Fruit fly (Drosophila melanogaster) whole organism, wandering third instar larva: ENCODE data around the gene CG17982.

ENCODE experiments used
- Abd-B ChIP-seq: fragments of >200 bp; optimal IDR thresholded peaks from 2 replicates; lab custom pipeline; 2017; ENCODE audit warnings: missing biosample characterization, missing genetic modification characterization
- CG32264 ChIP-seq: fragments of 200-800 bp; sonication (Bioruptor generic); optimal IDR thresholded peaks from 2 replicates; lab custom pipeline; 2016; ENCODE audit warnings: missing biosample characterization, missing genetic modification characterization
- CG9705 ChIP-seq: fragments of 200-800 bp; sonication (Bioruptor generic); optimal IDR thresholded peaks from 2 replicates; lab custom pipeline; 2018; ENCODE audit warnings: missing biosample characterization, mild to moderate bottlenecking, missing genetic modification characterization
- GATAd ChIP-seq: sonication (Bioruptor generic); optimal IDR thresholded peaks from 2 replicates; lab custom pipeline; 2016; ENCODE audit warnings: missing biosample characterization, missing genetic modification characterization
- Hr78 ChIP-seq: fragments of >200 bp; optimal IDR thresholded peaks from 2 replicates; lab custom pipeline; 2017; ENCODE audit warnings: missing biosample characterization, missing genetic modification characterization
- Hr83 ChIP-seq: fragments of 200-300 bp; sonication (Bioruptor generic); optimal IDR thresholded peaks from 2 replicates; lab custom pipeline; 2016; ENCODE audit warnings: missing biosample characterization, mild to moderate bottlenecking, missing genetic modification characterization, moderate library complexity; ENCODE audit not compliant: poor library complexity, severe bottlenecking
- OdsH ChIP-seq: fragments of 200-800 bp; sonication (Bioruptor generic); optimal IDR thresholded peaks from 2 replicates; lab custom pipeline; 2016; ENCODE audit warnings: missing biosample characterization, mild to moderate bottlenecking, missing genetic modification characterization
- fru ChIP-seq: fragments of 200-800 bp; sonication (Bioruptor generic); optimal IDR thresholded peaks from 3 replicates; lab custom pipeline; 2016; ENCODE audit warnings: missing biosample characterization, mild to moderate bottlenecking, missing genetic modification characterization
- h ChIP-seq: fragments of 200-800 bp; sonication (Bioruptor generic); optimal IDR thresholded peaks from 3 replicates; lab custom pipeline; 2016; ENCODE audit warnings: missing biosample characterization, mild to moderate bottlenecking, missing genetic modification characterization
- pan ChIP-seq: fragments of >200 bp; optimal IDR thresholded peaks from 2 replicates; lab custom pipeline; 2017
- usp ChIP-seq: fragments of >200 bp; optimal IDR thresholded peaks from 2 replicates; lab custom pipeline; 2017; ENCODE audit warnings: missing biosample characterization, missing genetic modification characterization

- TF ChIP-seq Hr83 (GFP tag; lab: Kevin White, UChicago) (no peak), pan (lab: Kevin White, UChicago) (no peak), CG9705 (GFP tag; lab: Kevin White, UChicago) (no peak), CG32264 (no peak), fru (GFP tag; lab: Kevin White, UChicago) (no peak), OdsH (no peak), Abd-B (GFP tag; lab: Kevin White, UChicago) (no peak), usp (GFP tag; lab: Kevin White, UChicago) (no peak), Hr78 (GFP tag; lab: Kevin White, UChicago) (no peak), GATAd (GFP tag; lab: Kevin White, UChicago) (no peak), h (GFP tag; lab: Kevin White, UChicago) (no peak)
Observed at dm6 chrX:8176291-8177029, 32.8 kb upstream of the CG17982 start.
